Worm (Caenorhabditis elegans) whole organism, L4 larva: Measurements from ENCODE around the gene W01C8.5.
A peak's percentile ranks its signal among the peaks of the same experiment; 100 is the strongest.

Source experiments
- ceh-32 ChIP-seq: sonication (generic microtip); optimal IDR thresholded peaks from 2 replicates; lab custom pipeline; 2016; ENCODE audit warnings: mild to moderate bottlenecking, missing genetic modification characterization, missing compliant biosample characterization; ENCODE audit not compliant: poor library complexity
- dmd-6 ChIP-seq: fragments of 200-800 bp; sonication (Bioruptor generic); IDR thresholded peaks from 2 replicates; pipeline ENCODE4 v1.3.6; 2022; ENCODE audit warnings: missing genetic modification reagents, missing genetic modification characterization, missing compliant biosample characterization
- hlh-11 ChIP-seq: fragments of 200-800 bp; sonication (Bioruptor generic); optimal IDR thresholded peaks from 2 replicates; lab custom pipeline; 2018; ENCODE audit warnings: mild to moderate bottlenecking, missing genetic modification characterization, missing compliant biosample characterization
- hlh-30 ChIP-seq: sonication (generic microtip); optimal IDR thresholded peaks from 2 replicates; lab custom pipeline; 2017; ENCODE audit warnings: antibody characterized with exemption, mild to moderate bottlenecking, missing genetic modification characterization, missing compliant biosample characterization; ENCODE audit not compliant: insufficient read depth
- lin-1 ChIP-seq: fragments of 200-800 bp; sonication (Bioruptor generic); IDR thresholded peaks from 2 replicates; pipeline ENCODE4 v1.3.6; 2022; ENCODE audit warnings: missing genetic modification reagents, missing genetic modification characterization, missing compliant biosample characterization
- mdl-1 ChIP-seq, 2 experiments: fragments of 150-350 bp in 1 of 2; sonication (generic microtip) in 1 of 2; optimal IDR thresholded peaks; 2 replicates each; lab custom pipeline; 2014 to 2017; ENCODE audit warnings: missing biosample characterization in 2 of 2, missing genetic modification characterization in 2 of 2
- mxl-3 ChIP-seq: fragments of 200-800 bp; sonication (Bioruptor generic); optimal IDR thresholded peaks from 2 replicates; lab custom pipeline; 2018; ENCODE audit warnings: mild to moderate bottlenecking, missing genetic modification characterization, missing compliant biosample characterization
- nhr-28 ChIP-seq: fragments of 150-350 bp; optimal IDR thresholded peaks from 2 replicates; lab custom pipeline; 2014; ENCODE audit warnings: missing biosample characterization, missing genetic modification characterization
- nhr-48 ChIP-seq: sonication (generic microtip); optimal IDR thresholded peaks from 2 replicates; lab custom pipeline; 2016; ENCODE audit warnings: mild to moderate bottlenecking, missing genetic modification characterization, missing compliant biosample characterization
- snpc-4 ChIP-seq: fragments of 150-350 bp; optimal IDR thresholded peaks from 2 replicates; lab custom pipeline; 2014; ENCODE audit warnings: missing biosample characterization, missing genetic modification characterization
- unc-62 ChIP-seq, 3 experiments: fragments of 150-350 bp in 1 of 3; sonication (generic microtip); optimal IDR thresholded peaks in 2 of 3; peaks in 1 of 3; 1 replicate in 1 of 3; 2 replicates in 2 of 3; lab custom pipeline; 2014 to 2017; ENCODE audit warnings: missing biosample characterization in 3 of 3, missing genetic modification characterization in 3 of 3, missing genetic modification reagents in 3 of 3, missing genotype in 1 of 3
- vab-7 ChIP-seq: fragments of 200-800 bp; sonication (Bioruptor generic); IDR thresholded peaks from 2 replicates; pipeline ENCODE4 v1.3.6; 2022; ENCODE audit warnings: missing genetic modification reagents, missing genetic modification characterization, missing compliant biosample characterization

Gene W01C8.5

DNA sequence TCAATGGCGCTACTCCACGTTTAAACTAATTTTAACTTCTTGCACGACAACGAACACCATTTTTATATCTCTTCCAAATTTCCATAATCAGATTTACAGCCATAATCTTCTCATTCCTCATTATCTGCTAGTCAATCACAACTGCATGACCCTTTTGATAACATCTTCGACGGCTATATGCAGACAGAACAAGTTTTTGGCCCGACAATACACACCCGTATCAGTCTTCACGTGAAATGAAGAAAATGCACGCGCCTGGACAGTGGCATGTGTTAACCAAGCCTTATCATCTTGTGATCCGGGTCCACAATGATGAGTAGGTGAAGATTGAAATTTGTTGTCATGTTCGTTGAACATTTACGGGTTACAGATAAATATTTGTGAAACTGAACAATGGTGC lies 51.5 kb downstream of the W01C8.5 start:
- no peak for TF ChIP-seq snpc-4 (tag; lab: Kevin White, UChicago)
- TF ChIP-seq unc-62 (GFP tag; optimal IDR thresholded peaks at IDR 0.05 in 1 of 2; lab: Kevin White, UChicago) = peak in 1 of 2 experiments; percentile 82
- TF ChIP-seq unc-62 (tag; optimal IDR thresholded peaks at IDR 0.05; lab: Kevin White, UChicago) = no peak
- peak; percentile 77 for TF ChIP-seq hlh-11 (tag; lab: Kevin White, UChicago)
- TF ChIP-seq vab-7 (GFP tag; lab: Robert Waterston, UW) = no peak
- peak; percentile 49 to 87 for TF ChIP-seq mdl-1 (tag; optimal IDR thresholded peaks at IDR 0.05; lab: Kevin White, UChicago)
- TF ChIP-seq ceh-32 (tag; lab: Kevin White, UChicago) = no peak
- peak; percentile 76 for TF ChIP-seq nhr-48 (tag; lab: Kevin White, UChicago)
- peak; percentile 87 for TF ChIP-seq mxl-3 (GFP tag; lab: Kevin White, UChicago)
- TF ChIP-seq hlh-30 (tag; lab: Kevin White, UChicago) = peak; percentile 94
- TF ChIP-seq dmd-6 = peak; percentile 44
- peak; percentile 51 for TF ChIP-seq nhr-28 (tag; lab: Kevin White, UChicago)
- no peak for TF ChIP-seq lin-1 (GFP tag; lab: Robert Waterston, UW)
- TF ChIP-seq, all 104 proteins: peak for 8
